Worm (Caenorhabditis elegans) whole organism, L1 larva: ENCODE results near the gene F55B11.6.

Source experiments
- F16B12.6 ChIP-seq: fragments of 150-350 bp; optimal IDR thresholded peaks from 2 replicates; lab custom pipeline; 2014; ENCODE audit warnings: missing biosample characterization, missing genetic modification characterization
- blmp-1 ChIP-seq: fragments of 150-350 bp; optimal IDR thresholded peaks from 2 replicates; lab custom pipeline; 2014; ENCODE audit warnings: missing biosample characterization, missing genetic modification characterization
- ceh-82 ChIP-seq, 3 experiments: fragments of 150-350 bp in 1 of 3; sonication (generic microtip) in 2 of 3; optimal IDR thresholded peaks; 2 replicates each; lab custom pipeline; 2014 to 2017; ENCODE audit warnings: missing biosample characterization in 3 of 3, missing genetic modification characterization in 3 of 3
- elt-3 ChIP-seq, 6 experiments: fragments of 150-350 bp in 1 of 6; sonication (generic microtip); optimal IDR thresholded peaks; 2 replicates each; lab custom pipeline; 2017 to 2018; ENCODE audit warnings: missing biosample characterization in 6 of 6, missing genetic modification characterization in 6 of 6, inconsistent platforms in 1 of 6
- hpl-2 ChIP-seq: fragments of 150-350 bp; optimal IDR thresholded peaks from 2 replicates; lab custom pipeline; 2014; ENCODE audit warnings: missing biosample characterization, missing genetic modification reagents, missing genetic modification characterization
- isw-1 ChIP-seq: fragments of 200-800 bp; sonication (Bioruptor generic); IDR thresholded peaks from 2 replicates; pipeline ENCODE4 v1.3.6; 2022; ENCODE audit warnings: missing genetic modification characterization, missing compliant biosample characterization
- lin-15B ChIP-seq: fragments of 150-350 bp; sonication (generic microtip); optimal IDR thresholded peaks from 3 replicates; lab custom pipeline; 2014; ENCODE audit warnings: missing biosample characterization, missing genetic modification characterization
- lin-35 ChIP-seq, 2 experiments: fragments of 150-350 bp; optimal IDR thresholded peaks; 2 replicates each; lab custom pipeline; 2014; ENCODE audit warnings: missing biosample characterization in 2 of 2, missing genetic modification characterization in 2 of 2, missing genetic modification reagents in 2 of 2
- lin-39 ChIP-seq: fragments of 150-350 bp; optimal IDR thresholded peaks from 2 replicates; lab custom pipeline; 2014; ENCODE audit warnings: missing biosample characterization, missing genetic modification reagents, missing genetic modification characterization
- nhr-19 ChIP-seq: fragments of 200-800 bp; sonication (Bioruptor generic); conservative IDR thresholded peaks from 2 replicates; pipeline ENCODE4 v1.3.6; 2022; ENCODE audit warnings: missing genetic modification characterization, missing compliant biosample characterization
- snpc-4 ChIP-seq: fragments of 150-350 bp; optimal IDR thresholded peaks from 2 replicates; lab custom pipeline; 2014; ENCODE audit warnings: missing biosample characterization, missing genetic modification characterization
- sup-37 ChIP-seq: fragments of 200-800 bp; sonication (Bioruptor generic); optimal IDR thresholded peaks from 2 replicates; lab custom pipeline; 2018; ENCODE audit warnings: mild to moderate bottlenecking, missing genetic modification characterization, missing compliant biosample characterization
- zag-1 ChIP-seq: fragments of 150-350 bp; optimal IDR thresholded peaks from 2 replicates; lab custom pipeline; 2014; ENCODE audit warnings: missing biosample characterization, missing genetic modification characterization
- ztf-4 ChIP-seq: fragments of 150-350 bp; optimal IDR thresholded peaks from 2 replicates; lab custom pipeline; 2014; ENCODE audit warnings: missing biosample characterization, missing genetic modification characterization

DNA sequence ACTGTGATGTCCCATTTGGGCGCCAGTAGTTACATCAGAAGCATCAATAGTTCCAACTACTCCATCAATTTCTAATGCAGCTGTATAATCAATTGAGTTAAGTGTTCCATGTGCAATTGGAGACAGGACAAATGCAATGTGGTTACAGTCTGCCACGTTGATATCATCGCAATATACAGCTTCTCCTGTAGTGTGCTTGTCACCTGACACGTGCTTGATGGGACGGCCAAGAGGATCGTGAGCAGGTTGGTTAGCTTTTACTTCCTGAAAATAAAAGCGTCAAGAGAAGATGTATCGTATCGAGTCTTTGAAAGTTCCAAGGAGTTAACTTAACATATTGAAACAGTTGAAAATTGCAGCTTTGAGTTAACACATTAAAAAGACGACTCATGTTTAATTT is 8.5 kb downstream of the F55B11.6 start:
- TF ChIP-seq hpl-2 (GFP tag; lab: Kevin White, UChicago) (no peak), elt-3 (tag; optimal IDR thresholded peaks at IDR 0.05; lab: Kevin White, UChicago) (no peak), ceh-82 (tag; optimal IDR thresholded peaks at IDR 0.05; lab: Kevin White, UChicago) (no peak), lin-15B (tag; lab: Kevin White, UChicago) (no peak), lin-35 (GFP tag; optimal IDR thresholded peaks at IDR 0.05; lab: Kevin White, UChicago) (no peak), F16B12.6 (no peak), ztf-4 (tag; lab: Kevin White, UChicago) (no peak), isw-1 (GFP tag; lab: Robert Waterston, UW) (no peak), zag-1 (tag; lab: Kevin White, UChicago) (no peak), lin-39 (tag; lab: Kevin White, UChicago) (no peak), snpc-4 (tag; lab: Kevin White, UChicago) (no peak), sup-37 (GFP tag; lab: Kevin White, UChicago) (no peak), nhr-19 (no peak), blmp-1 (no peak)
